Fruit fly (Drosophila melanogaster) whole organism, embryonic: Measurements from ENCODE around the gene Eip75B.

Source experiments
- Atf-2 ChIP-seq: fragments of 200-800 bp; sonication (Bioruptor generic); optimal IDR thresholded peaks from 2 replicates; lab custom pipeline; 2016; ENCODE audit warnings: missing biosample characterization, missing genetic modification characterization
- Atf6 ChIP-seq: fragments of 200-800 bp; sonication (Bioruptor generic); IDR thresholded peaks from 2 replicates; pipeline ENCODE4 v1.3.6; 2022; ENCODE audit warnings: missing biosample characterization, missing genetic modification characterization
- CG10267 ChIP-seq: fragments of 200-800 bp; sonication (Bioruptor generic); optimal IDR thresholded peaks from 2 replicates; lab custom pipeline; 2018; ENCODE audit warnings: missing biosample characterization, mild to moderate bottlenecking, missing genetic modification characterization, moderate library complexity
- CG13624 ChIP-seq: fragments of 200-800 bp; sonication (Bioruptor generic); optimal IDR thresholded peaks from 2 replicates; lab custom pipeline; 2016; ENCODE audit warnings: missing biosample characterization, missing genetic modification characterization
- CG13775 ChIP-seq: fragments of 200-800 bp; sonication (Bioruptor generic); optimal IDR thresholded peaks from 3 replicates; lab custom pipeline; 2017; ENCODE audit warnings: missing biosample characterization, mild to moderate bottlenecking, missing genetic modification characterization
- CG17361 ChIP-seq: fragments of 200-800 bp; sonication (Bioruptor generic); IDR thresholded peaks from 3 replicates; pipeline ENCODE4 v1.3.6; 2022; ENCODE audit warnings: missing biosample characterization, missing genetic modification characterization
- CG18764 ChIP-seq: fragments of 200-800 bp; sonication (Bioruptor generic); optimal IDR thresholded peaks from 3 replicates; lab custom pipeline; 2016; ENCODE audit warnings: missing biosample characterization, missing genetic modification characterization
- CG3065 ChIP-seq: fragments of 200-800 bp; sonication (Bioruptor generic); optimal IDR thresholded peaks from 2 replicates; lab custom pipeline; 2016; ENCODE audit warnings: missing biosample characterization, missing genetic modification characterization
- CG31388 ChIP-seq: fragments of 200-800 bp; sonication (Bioruptor generic); optimal IDR thresholded peaks from 2 replicates; lab custom pipeline; 2016; ENCODE audit warnings: missing biosample characterization, missing genetic modification characterization
- CG31441 ChIP-seq: fragments of 200-800 bp; sonication (Bioruptor generic); IDR thresholded peaks from 2 replicates; pipeline ENCODE4 v1.3.6; 2022; ENCODE audit warnings: missing biosample characterization, missing genetic modification characterization
- CG32532 ChIP-seq: fragments of 200-800 bp; sonication (Bioruptor generic); IDR thresholded peaks from 2 replicates; pipeline ENCODE4 v1.3.6; 2022; ENCODE audit warnings: missing biosample characterization, missing genetic modification characterization
- CG6791 ChIP-seq: fragments of 200-800 bp; sonication (Bioruptor generic); IDR thresholded peaks from 3 replicates; pipeline ENCODE4 v1.3.6; 2022; ENCODE audit warnings: missing biosample characterization, missing genetic modification characterization; ENCODE audit not compliant: partially characterized antibody
- CG7556 ChIP-seq: fragments of 200-800 bp; sonication (Bioruptor generic); optimal IDR thresholded peaks from 2 replicates; lab custom pipeline; 2017; ENCODE audit warnings: missing biosample characterization, mild to moderate bottlenecking, missing genetic modification characterization
- CG7745 ChIP-seq: fragments of 200-800 bp; sonication (Bioruptor generic); optimal IDR thresholded peaks from 2 replicates; lab custom pipeline; 2018; ENCODE audit warnings: missing biosample characterization, mild to moderate bottlenecking, missing genetic modification characterization, moderate library complexity
- CG9932 ChIP-seq: fragments of 200-800 bp; sonication (Bioruptor generic); IDR thresholded peaks from 2 replicates; pipeline ENCODE4 v1.3.6; 2022; ENCODE audit warnings: missing biosample characterization, missing genetic modification characterization
- D19A ChIP-seq: fragments of 200-800 bp; optimal IDR thresholded peaks from 3 replicates; lab custom pipeline; 2019; ENCODE audit warnings: missing biosample characterization, mild to moderate bottlenecking, missing genetic modification characterization, moderate library complexity
- Dfd ChIP-seq, 2 experiments: fragments of >200 bp; optimal IDR thresholded peaks; 2 replicates each; lab custom pipeline; 2017; ENCODE audit warnings: missing biosample characterization in 2 of 2, missing genetic modification characterization in 2 of 2
- Hand ChIP-seq: fragments of 200-800 bp; sonication (Bioruptor generic); optimal IDR thresholded peaks from 2 replicates; lab custom pipeline; 2017; ENCODE audit warnings: mild to moderate bottlenecking, missing biosample characterization, missing genetic modification reagents, missing genetic modification characterization
- MBD-R2 ChIP-seq: fragments of 200-800 bp; sonication (Bioruptor generic); IDR thresholded peaks from 2 replicates; pipeline ENCODE4 v1.3.6; 2022; ENCODE audit warnings: missing biosample characterization, missing genetic modification characterization
- Mad ChIP-seq: fragments of 200-800 bp; sonication (Bioruptor generic); optimal IDR thresholded peaks from 2 replicates; lab custom pipeline; 2016; ENCODE audit warnings: missing biosample characterization, missing genetic modification characterization
- Med ChIP-seq: fragments of 200-800 bp; sonication (Bioruptor generic); peaks from one replicate; lab custom pipeline; 2016; ENCODE audit warnings: missing biosample characterization, missing genetic modification characterization, mild to moderate bottlenecking, inconsistent platforms, moderate library complexity
- Nf-YA ChIP-seq: fragments of 200-800 bp; sonication (Bioruptor generic); IDR thresholded peaks from 2 replicates; pipeline ENCODE4 v1.3.6; 2022; ENCODE audit warnings: missing biosample characterization, missing genetic modification characterization
- Optix ChIP-seq: fragments of 200-800 bp; sonication (Bioruptor generic); IDR thresholded peaks from 3 replicates; pipeline ENCODE4 v1.3.6; 2022; ENCODE audit warnings: missing biosample characterization, missing genetic modification characterization
- PHDP ChIP-seq: fragments of 200-800 bp; sonication (Bioruptor generic); optimal IDR thresholded peaks from 3 replicates; lab custom pipeline; 2018; ENCODE audit warnings: missing biosample characterization, mild to moderate bottlenecking, missing genetic modification characterization, moderate library complexity
- Rfx ChIP-seq: fragments of 200-800 bp; sonication (Bioruptor generic); IDR thresholded peaks from 2 replicates; pipeline ENCODE4 v1.3.6; 2022; ENCODE audit warnings: missing biosample characterization, missing genetic modification characterization
- Scr ChIP-seq: fragments of 200-800 bp; sonication (Bioruptor generic); IDR thresholded peaks from 2 replicates; pipeline ENCODE4 v1.3.6; 2022; ENCODE audit warnings: missing biosample characterization, missing genetic modification characterization; ENCODE audit not compliant: partially characterized antibody
- Sry-δ ChIP-seq: fragments of 200-800 bp; sonication (Bioruptor generic); optimal IDR thresholded peaks from 2 replicates; lab custom pipeline; 2016; ENCODE audit warnings: missing biosample characterization, missing genetic modification characterization
- ab ChIP-seq: fragments of 200-800 bp; sonication (Bioruptor generic); optimal IDR thresholded peaks from 2 replicates; lab custom pipeline; 2016; ENCODE audit warnings: missing biosample characterization, missing genetic modification characterization
- az2 ChIP-seq: fragments of 200-800 bp; sonication (Bioruptor generic); optimal IDR thresholded peaks from 3 replicates; lab custom pipeline; 2016; ENCODE audit warnings: missing biosample characterization, missing genetic modification characterization
- bab2 ChIP-seq: fragments of 200-800 bp; sonication (Bioruptor generic); optimal IDR thresholded peaks from 2 replicates; lab custom pipeline; 2016; ENCODE audit warnings: missing biosample characterization, missing genetic modification characterization
- bbx ChIP-seq: fragments of 200-800 bp; sonication (Bioruptor generic); IDR thresholded peaks from 2 replicates; pipeline ENCODE4 v1.3.6; 2022; ENCODE audit warnings: missing biosample characterization, missing genetic modification characterization; ENCODE audit not compliant: partially characterized antibody
- br ChIP-seq: fragments of >200 bp; optimal IDR thresholded peaks from 2 replicates; lab custom pipeline; 2017
- cas ChIP-seq: fragments of 200-800 bp; sonication (Bioruptor generic); IDR thresholded peaks from 2 replicates; pipeline ENCODE4 v1.3.6; 2022; ENCODE audit warnings: missing biosample characterization, missing genetic modification characterization
- chn ChIP-seq: fragments of 200-800 bp; sonication (Bioruptor generic); optimal IDR thresholded peaks from 2 replicates; lab custom pipeline; 2016; ENCODE audit warnings: missing biosample characterization, missing genetic modification characterization
- da ChIP-seq: fragments of 200-800 bp; sonication (Bioruptor generic); optimal IDR thresholded peaks from 2 replicates; lab custom pipeline; 2016; ENCODE audit warnings: missing biosample characterization, missing genetic modification characterization
- dm ChIP-seq: fragments of 200-800 bp; sonication (Bioruptor generic); optimal IDR thresholded peaks from 3 replicates; lab custom pipeline; 2016; ENCODE audit warnings: missing biosample characterization, missing genetic modification characterization
- dmrt11E ChIP-seq: fragments of 200-800 bp; sonication (Bioruptor generic); optimal IDR thresholded peaks from 3 replicates; lab custom pipeline; 2018; ENCODE audit warnings: missing biosample characterization, mild to moderate bottlenecking, missing genetic modification characterization, moderate library complexity
- dmrt99B ChIP-seq: fragments of 200-800 bp; sonication (Bioruptor generic); optimal IDR thresholded peaks from 2 replicates; lab custom pipeline; 2018; ENCODE audit warnings: missing biosample characterization, mild to moderate bottlenecking, missing genetic modification characterization, moderate library complexity
- exex ChIP-seq: fragments of 200-800 bp; sonication (Bioruptor generic); optimal IDR thresholded peaks from 4 replicates; lab custom pipeline; 2018; ENCODE audit warnings: missing biosample characterization, mild to moderate bottlenecking, missing genetic modification characterization, moderate library complexity
- gem ChIP-seq: fragments of 200-800 bp; sonication (Bioruptor generic); optimal IDR thresholded peaks from 2 replicates; lab custom pipeline; 2019; ENCODE audit warnings: missing biosample characterization, mild to moderate bottlenecking, missing genetic modification characterization, moderate library complexity
- ind ChIP-seq: fragments of 200-800 bp; sonication (Bioruptor generic); optimal IDR thresholded peaks from 3 replicates; lab custom pipeline; 2016; ENCODE audit warnings: missing biosample characterization, missing genetic modification characterization
- jumu ChIP-seq: fragments of 200-800 bp; sonication (Bioruptor generic); optimal IDR thresholded peaks from 3 replicates; lab custom pipeline; 2016; ENCODE audit warnings: missing biosample characterization, missing genetic modification characterization
- kni ChIP-seq: fragments of 200-800 bp; sonication (Bioruptor generic); optimal IDR thresholded peaks from 3 replicates; lab custom pipeline; 2017; ENCODE audit warnings: mild to moderate bottlenecking, missing biosample characterization, missing genetic modification reagents, missing genetic modification characterization
- maf-S ChIP-seq: fragments of 200-800 bp; sonication (Bioruptor generic); optimal IDR thresholded peaks from 2 replicates; lab custom pipeline; 2016; ENCODE audit warnings: missing biosample characterization, missing genetic modification characterization
- nau ChIP-seq: fragments of 200-800 bp; sonication (Bioruptor generic); optimal IDR thresholded peaks from 3 replicates; lab custom pipeline; 2017; ENCODE audit warnings: missing biosample characterization, mild to moderate bottlenecking, missing genetic modification characterization, missing genetic modification reagents
- onecut ChIP-seq: fragments of 200-800 bp; sonication (Bioruptor generic); IDR thresholded peaks from 2 replicates; pipeline ENCODE4 v1.3.6; 2022; ENCODE audit warnings: missing biosample characterization, missing genetic modification characterization
- row ChIP-seq: fragments of 200-800 bp; sonication (Bioruptor generic); IDR thresholded peaks from 3 replicates; pipeline ENCODE4 v1.3.6; 2022; ENCODE audit warnings: missing biosample characterization, missing genetic modification characterization
- stwl ChIP-seq: fragments of 200-800 bp; sonication (Bioruptor generic); optimal IDR thresholded peaks from 3 replicates; lab custom pipeline; 2018; ENCODE audit warnings: missing biosample characterization, mild to moderate bottlenecking, missing genetic modification characterization, moderate library complexity
- yki ChIP-seq: fragments of >200 bp; optimal IDR thresholded peaks from 3 replicates; lab custom pipeline; 2018
- zen2 ChIP-seq: fragments of 200-800 bp; sonication (Bioruptor generic); IDR thresholded peaks from 3 replicates; pipeline ENCODE4 v1.3.6; 2022; ENCODE audit warnings: missing biosample characterization, missing genetic modification characterization; ENCODE audit not compliant: partially characterized antibody

The Eip75B gene

dm6 chr3L:17988155-17988877, 76.2 kb downstream of the Eip75B start:
- TF ChIP-seq CG7556 (GFP tag; lab: Kevin White, UChicago) = peak; percentile 30
- peak; percentile 60 for TF ChIP-seq dm (GFP tag; lab: Kevin White, UChicago)
- TF ChIP-seq CG13775 (GFP tag; lab: Kevin White, UChicago) = peak; percentile 60
- TF ChIP-seq az2 (GFP tag; lab: Kevin White, UChicago) = peak; percentile 65
- peak; percentile 59 for TF ChIP-seq chn (GFP tag; lab: Kevin White, UChicago)
- TF ChIP-seq D19A = peak; percentile 40
- TF ChIP-seq stwl = peak; percentile 81
- peak; percentile 77 for TF ChIP-seq onecut (GFP tag; lab: Robert Waterston, UW)
- no peak for TF ChIP-seq Dfd (GFP tag; optimal IDR thresholded peaks at IDR 0.05; lab: Kevin White, UChicago)
- no peak for TF ChIP-seq Optix (GFP tag; lab: Robert Waterston, UW)
- no peak for TF ChIP-seq CG31388 (GFP tag; lab: Kevin White, UChicago)
- no peak for TF ChIP-seq exex (tag; lab: Kevin White, UChicago)
- TF ChIP-seq Atf-2 (GFP tag; lab: Kevin White, UChicago) = peak; percentile 59
- peak; percentile 54 for TF ChIP-seq CG9932
- peak; percentile 65 for TF ChIP-seq CG31441 (GFP tag; lab: Robert Waterston, UW)
- TF ChIP-seq br (lab: Kevin White, UChicago) = no peak
- peak; percentile 60 for TF ChIP-seq Atf6 (GFP tag; lab: Robert Waterston, UW)
- TF ChIP-seq CG3065 (GFP tag; lab: Kevin White, UChicago) = peak; percentile 1
- TF ChIP-seq ind (GFP tag; lab: Kevin White, UChicago) = peak; percentile 66
- TF ChIP-seq nau (GFP tag; lab: Kevin White, UChicago) = peak; percentile 56
- peak; percentile 74 for TF ChIP-seq Mad (GFP tag; lab: Kevin White, UChicago)
- TF ChIP-seq zen2 (GFP tag; lab: Robert Waterston, UW) = no peak
- TF ChIP-seq Scr (GFP tag; lab: Robert Waterston, UW) = peak; percentile 43; the same call in 1 of the 2 replicates
- TF ChIP-seq Nf-YA (GFP tag; lab: Robert Waterston, UW) = peak; percentile 47; the same call in 1 of the 2 replicates
- TF ChIP-seq CG32532 (GFP tag; lab: Robert Waterston, UW) = peak; percentile 79
- peak; percentile 61 for TF ChIP-seq bbx (GFP tag; lab: Robert Waterston, UW)
- peak; percentile 41 for TF ChIP-seq dmrt99B (tag; lab: Kevin White, UChicago)
- TF ChIP-seq cas (GFP tag; lab: Robert Waterston, UW) = 0 out of 2 replicates have a peak, but pooled peaks have one; percentile 23
- TF ChIP-seq ab = no peak
- TF ChIP-seq jumu (GFP tag; lab: Kevin White, UChicago) = peak; percentile 57
- peak; percentile 68 for TF ChIP-seq CG10267 (tag; lab: Kevin White, UChicago)
- TF ChIP-seq CG17361 (GFP tag; lab: Robert Waterston, UW) = peak; percentile 39; the same call in 1 of the 3 replicates
- peak; percentile 38 for TF ChIP-seq Sry-δ (GFP tag; lab: Kevin White, UChicago)
- TF ChIP-seq Hand (GFP tag; lab: Kevin White, UChicago) = no peak
- peak; percentile 83 for TF ChIP-seq CG13624 (GFP tag; lab: Kevin White, UChicago)
- peak; percentile 48 for TF ChIP-seq bab2
- TF ChIP-seq yki = no peak
- peak; percentile 58 for TF ChIP-seq dmrt11E
- TF ChIP-seq PHDP (tag; lab: Kevin White, UChicago) = peak; percentile 76
- TF ChIP-seq maf-S (GFP tag; lab: Kevin White, UChicago) = peak; percentile 57
- TF ChIP-seq CG18764 (GFP tag; lab: Kevin White, UChicago) = peak; percentile 72
- TF ChIP-seq row (GFP tag; lab: Robert Waterston, UW) = no peak
- TF ChIP-seq CG6791 (GFP tag; lab: Robert Waterston, UW) = 0 out of 3 replicates have a peak, but pooled peaks have one; percentile 44
- peak; percentile 12 for TF ChIP-seq CG7745 (tag; lab: Kevin White, UChicago)
- TF ChIP-seq gem (tag; lab: Kevin White, UChicago) = peak; percentile 60
- TF ChIP-seq da (GFP tag; lab: Kevin White, UChicago) = no peak
- TF ChIP-seq MBD-R2 (GFP tag; lab: Robert Waterston, UW) = no peak; the same call in 1 of the 2 replicates
- peak; percentile 79 for TF ChIP-seq Rfx (GFP tag; lab: Robert Waterston, UW)
- peak; percentile 54 for TF ChIP-seq kni (GFP tag; lab: Kevin White, UChicago)
- TF ChIP-seq Med = peak; percentile 98
